Fruit fly (Drosophila melanogaster) whole organism, embryonic: ENCODE results near the gene CG7789.

Source experiments
- Adf1 ChIP-seq: fragments of 200-800 bp; sonication (Bioruptor generic); IDR thresholded peaks from 2 replicates; pipeline ENCODE4 v1.3.6; 2022; ENCODE audit warnings: missing biosample characterization, missing genetic modification characterization
- Bteb2 ChIP-seq: fragments of 200-800 bp; sonication (Bioruptor generic); optimal IDR thresholded peaks from 2 replicates; lab custom pipeline; 2016; ENCODE audit warnings: missing biosample characterization, missing genetic modification characterization
- CG10147 ChIP-seq: fragments of 200-800 bp; sonication (Bioruptor generic); optimal IDR thresholded peaks from 2 replicates; lab custom pipeline; 2019; ENCODE audit warnings: missing biosample characterization, mild to moderate bottlenecking, missing genetic modification characterization, moderate library complexity
- CG10209 ChIP-seq: fragments of 200-800 bp; sonication (Bioruptor generic); optimal IDR thresholded peaks from 3 replicates; lab custom pipeline; 2017; ENCODE audit warnings: missing biosample characterization, mild to moderate bottlenecking, missing genetic modification characterization, missing genetic modification reagents
- CG10267 ChIP-seq: fragments of 200-800 bp; sonication (Bioruptor generic); optimal IDR thresholded peaks from 2 replicates; lab custom pipeline; 2018; ENCODE audit warnings: missing biosample characterization, mild to moderate bottlenecking, missing genetic modification characterization, moderate library complexity
- CG12659 ChIP-seq: fragments of 200-800 bp; sonication (Bioruptor generic); optimal IDR thresholded peaks from 3 replicates; lab custom pipeline; 2017; ENCODE audit warnings: mild to moderate bottlenecking, missing biosample characterization, missing genetic modification reagents, missing genetic modification characterization
- CG1529 ChIP-seq: fragments of 200-800 bp; sonication (Bioruptor generic); optimal IDR thresholded peaks from 3 replicates; lab custom pipeline; 2018; ENCODE audit warnings: missing biosample characterization, missing genetic modification characterization
- CG16813 ChIP-seq: fragments of 200-800 bp; sonication (Bioruptor generic); IDR thresholded peaks from 3 replicates; pipeline ENCODE4 v1.3.6; 2022; ENCODE audit warnings: missing biosample characterization, missing genetic modification characterization; ENCODE audit not compliant: partially characterized antibody
- CG17359 ChIP-seq: fragments of 200-800 bp; sonication (Bioruptor generic); optimal IDR thresholded peaks from 3 replicates; lab custom pipeline; 2018; ENCODE audit warnings: missing biosample characterization, mild to moderate bottlenecking, missing genetic modification characterization, moderate library complexity
- CG31224 ChIP-seq: fragments of 200-800 bp; sonication (Bioruptor generic); IDR thresholded peaks from 2 replicates; pipeline ENCODE4 v1.3.6; 2022; ENCODE audit warnings: missing biosample characterization, missing genetic modification characterization
- CG32532 ChIP-seq: fragments of 200-800 bp; sonication (Bioruptor generic); IDR thresholded peaks from 2 replicates; pipeline ENCODE4 v1.3.6; 2022; ENCODE audit warnings: missing biosample characterization, missing genetic modification characterization
- CG6813 ChIP-seq: fragments of 200-800 bp; sonication (Bioruptor generic); optimal IDR thresholded peaks from 2 replicates; lab custom pipeline; 2017; ENCODE audit warnings: missing biosample characterization, missing genetic modification characterization, mild to moderate bottlenecking, moderate library complexity, missing genetic modification reagents
- CG8924 ChIP-seq: fragments of 200-800 bp; optimal IDR thresholded peaks from 3 replicates; lab custom pipeline; 2019; ENCODE audit warnings: missing biosample characterization, mild to moderate bottlenecking, missing genetic modification characterization, moderate library complexity
- CG9876 ChIP-seq: fragments of 200-800 bp; sonication (Bioruptor generic); optimal IDR thresholded peaks from 2 replicates; lab custom pipeline; 2016; ENCODE audit warnings: missing biosample characterization, missing genetic modification characterization
- CoRest ChIP-seq: fragments of 200-800 bp; sonication (Bioruptor generic); optimal IDR thresholded peaks from 3 replicates; lab custom pipeline; 2018; ENCODE audit warnings: missing biosample characterization, mild to moderate bottlenecking, missing genetic modification characterization, moderate library complexity
- D19B ChIP-seq: fragments of 200-800 bp; sonication (Bioruptor generic); optimal IDR thresholded peaks from 2 replicates; lab custom pipeline; 2017; ENCODE audit warnings: missing biosample characterization, mild to moderate bottlenecking, missing genetic modification characterization
- Dll ChIP-seq: fragments of 200-800 bp; sonication (Bioruptor generic); IDR thresholded peaks from 4 replicates; pipeline ENCODE4 v1.3.6; 2022; ENCODE audit warnings: missing biosample characterization, missing genetic modification characterization; ENCODE audit not compliant: partially characterized antibody
- Dp ChIP-seq: fragments of 200-800 bp; sonication (Bioruptor generic); optimal IDR thresholded peaks from 2 replicates; lab custom pipeline; 2018; ENCODE audit warnings: missing biosample characterization, mild to moderate bottlenecking, missing genetic modification characterization, moderate library complexity
- Gsc ChIP-seq: fragments of 200-800 bp; sonication (Bioruptor generic); IDR thresholded peaks from 2 replicates; pipeline ENCODE4 v1.3.6; 2022; ENCODE audit warnings: missing biosample characterization, missing genetic modification characterization
- Gug ChIP-seq: fragments of 200-800 bp; sonication (Bioruptor generic); IDR thresholded peaks from 4 replicates; pipeline ENCODE4 v1.3.6; 2022; ENCODE audit warnings: missing biosample characterization, missing genetic modification characterization
- H15 ChIP-seq: fragments of 200-800 bp; sonication (Bioruptor generic); IDR thresholded peaks from 3 replicates; pipeline ENCODE4 v1.3.6; 2022; ENCODE audit warnings: missing biosample characterization, missing genetic modification characterization
- HLHmδ ChIP-seq: fragments of 200-800 bp; sonication (Bioruptor generic); optimal IDR thresholded peaks from 2 replicates; lab custom pipeline; 2018; ENCODE audit warnings: missing biosample characterization, mild to moderate bottlenecking, missing genetic modification characterization, moderate library complexity
- HmgD ChIP-seq: fragments of 200-800 bp; sonication (Bioruptor generic); optimal IDR thresholded peaks from 3 replicates; lab custom pipeline; 2016; ENCODE audit warnings: missing biosample characterization, missing genetic modification characterization
- Hr78 ChIP-seq, 2 experiments: fragments of 200-800 bp in 1 of 2; fragments of >200 bp in 1 of 2; sonication (Bioruptor generic) in 1 of 2; optimal IDR thresholded peaks; 2 replicates each; lab custom pipeline; 2017 to 2019; ENCODE audit warnings: missing biosample characterization in 2 of 2, missing genetic modification characterization in 2 of 2, mild to moderate bottlenecking in 1 of 2, moderate library complexity in 1 of 2
- Max ChIP-seq: fragments of 200-800 bp; sonication (Bioruptor generic); optimal IDR thresholded peaks from 2 replicates; lab custom pipeline; 2016; ENCODE audit warnings: missing biosample characterization, mild to moderate bottlenecking, missing genetic modification characterization
- Mes4 ChIP-seq: fragments of 200-800 bp; sonication (Bioruptor generic); optimal IDR thresholded peaks from 2 replicates; lab custom pipeline; 2016; ENCODE audit warnings: missing biosample characterization, missing genetic modification characterization
- Mrtf ChIP-seq: fragments of 200-800 bp; sonication (Bioruptor generic); IDR thresholded peaks from 3 replicates; pipeline ENCODE4 v1.3.6; 2022; ENCODE audit warnings: missing biosample characterization, missing genetic modification characterization
- NFAT ChIP-seq: fragments of 200-800 bp; sonication (Bioruptor generic); IDR thresholded peaks from 2 replicates; pipeline ENCODE4 v1.3.6; 2022; ENCODE audit warnings: missing biosample characterization, missing genetic modification characterization
- Nf-YC ChIP-seq: fragments of 200-800 bp; optimal IDR thresholded peaks from 3 replicates; lab custom pipeline; 2019; ENCODE audit warnings: missing biosample characterization, mild to moderate bottlenecking, missing genetic modification characterization, moderate library complexity
- PHDP ChIP-seq: fragments of 200-800 bp; sonication (Bioruptor generic); optimal IDR thresholded peaks from 3 replicates; lab custom pipeline; 2018; ENCODE audit warnings: missing biosample characterization, mild to moderate bottlenecking, missing genetic modification characterization, moderate library complexity
- Ravus ChIP-seq: fragments of 200-800 bp; sonication (Bioruptor generic); IDR thresholded peaks from 2 replicates; pipeline ENCODE4 v1.3.6; 2022; ENCODE audit warnings: missing biosample characterization, missing genetic modification characterization
- Usf ChIP-seq: fragments of 200-800 bp; sonication (Bioruptor generic); optimal IDR thresholded peaks from 2 replicates; lab custom pipeline; 2017; ENCODE audit warnings: missing genotype, missing biosample characterization, missing genetic modification characterization
- abd-A ChIP-seq: fragments of 200-800 bp; sonication (Bioruptor generic); optimal IDR thresholded peaks from 3 replicates; lab custom pipeline; 2019; ENCODE audit warnings: missing biosample characterization, mild to moderate bottlenecking, missing genetic modification characterization, moderate library complexity
- amos ChIP-seq: fragments of 200-800 bp; sonication (Bioruptor generic); IDR thresholded peaks from 2 replicates; pipeline ENCODE4 v1.3.6; 2022; ENCODE audit warnings: missing biosample characterization, missing genetic modification characterization; ENCODE audit not compliant: partially characterized antibody
- chif ChIP-seq, 2 experiments: fragments of 200-800 bp; sonication (Bioruptor generic); optimal IDR thresholded peaks; 3 replicates each; lab custom pipeline; 2016; ENCODE audit warnings: missing biosample characterization in 2 of 2, missing genetic modification characterization in 2 of 2
- chm ChIP-seq: fragments of 200-800 bp; sonication (Bioruptor generic); IDR thresholded peaks from 2 replicates; pipeline ENCODE4 v1.3.6; 2022; ENCODE audit warnings: missing biosample characterization, missing genetic modification characterization
- crc ChIP-seq: fragments of 200-800 bp; sonication (Bioruptor generic); optimal IDR thresholded peaks from 2 replicates; lab custom pipeline; 2016; ENCODE audit warnings: missing biosample characterization, missing genetic modification characterization
- cwo ChIP-seq: fragments of 200-800 bp; sonication (Bioruptor generic); optimal IDR thresholded peaks from 3 replicates; lab custom pipeline; 2017; ENCODE audit warnings: missing biosample characterization, missing genetic modification characterization, mild to moderate bottlenecking, moderate library complexity, missing genetic modification reagents
- disco-r ChIP-seq: fragments of 200-800 bp; sonication (Bioruptor generic); optimal IDR thresholded peaks from 2 replicates; lab custom pipeline; 2016; ENCODE audit warnings: missing biosample characterization, missing genetic modification characterization
- h ChIP-seq: fragments of >200 bp; optimal IDR thresholded peaks from 2 replicates; lab custom pipeline; 2017
- ken ChIP-seq: fragments of 200-800 bp; sonication (Bioruptor generic); IDR thresholded peaks from 3 replicates; pipeline ENCODE4 v1.3.6; 2022; ENCODE audit warnings: missing biosample characterization, missing genetic modification characterization
- kni ChIP-seq: fragments of 200-800 bp; sonication (Bioruptor generic); optimal IDR thresholded peaks from 3 replicates; lab custom pipeline; 2017; ENCODE audit warnings: mild to moderate bottlenecking, missing biosample characterization, missing genetic modification reagents, missing genetic modification characterization
- mam ChIP-seq: fragments of 200-800 bp; sonication (Bioruptor generic); optimal IDR thresholded peaks from 3 replicates; lab custom pipeline; 2016; ENCODE audit warnings: missing biosample characterization, missing genetic modification characterization
- nau ChIP-seq: fragments of 200-800 bp; sonication (Bioruptor generic); optimal IDR thresholded peaks from 3 replicates; lab custom pipeline; 2017; ENCODE audit warnings: missing biosample characterization, mild to moderate bottlenecking, missing genetic modification characterization, missing genetic modification reagents
- oc ChIP-seq: fragments of 200-800 bp; sonication (Bioruptor generic); optimal IDR thresholded peaks from 2 replicates; lab custom pipeline; 2018; ENCODE audit warnings: missing biosample characterization, mild to moderate bottlenecking, missing genetic modification characterization, moderate library complexity
- odd ChIP-seq: fragments of 200-800 bp; sonication (Bioruptor generic); optimal IDR thresholded peaks from 2 replicates; lab custom pipeline; 2017; ENCODE audit warnings: missing biosample characterization, mild to moderate bottlenecking, missing genetic modification characterization
- otp ChIP-seq: fragments of 200-800 bp; sonication (Bioruptor generic); IDR thresholded peaks from 3 replicates; pipeline ENCODE4, ENCODE4 v1.3.6; 2022; ENCODE audit warnings: missing biosample characterization, missing genetic modification characterization
- pb ChIP-seq: fragments of 200-800 bp; sonication (Bioruptor generic); optimal IDR thresholded peaks from 3 replicates; lab custom pipeline; 2016; ENCODE audit warnings: missing biosample characterization, missing genetic modification characterization
- salm ChIP-seq: fragments of 200-800 bp; sonication (Bioruptor generic); optimal IDR thresholded peaks from 2 replicates; lab custom pipeline; 2018; ENCODE audit warnings: missing biosample characterization, mild to moderate bottlenecking, missing genetic modification characterization
- seq ChIP-seq: fragments of 200-800 bp; sonication (Bioruptor generic); IDR thresholded peaks from 2 replicates; pipeline ENCODE4 v1.3.6; 2022; ENCODE audit warnings: missing biosample characterization, missing genetic modification characterization
- zen2 ChIP-seq: fragments of 200-800 bp; sonication (Bioruptor generic); IDR thresholded peaks from 3 replicates; pipeline ENCODE4 v1.3.6; 2022; ENCODE audit warnings: missing biosample characterization, missing genetic modification characterization; ENCODE audit not compliant: partially characterized antibody

CG7789 gene

dm6 chr3R:29771645-29772089 lies 31.3 kb upstream of the CG7789 start (continued):
- TF ChIP-seq Dll (GFP tag; lab: Robert Waterston, UW) = no peak
- TF ChIP-seq CG6813 (GFP tag; lab: Kevin White, UChicago) = peak; percentile 53
- no peak for TF ChIP-seq chif (GFP tag; optimal IDR thresholded peaks at IDR 0.05; lab: Kevin White, UChicago)
- no peak for TF ChIP-seq CG8924 (tag; lab: Kevin White, UChicago)
- TF ChIP-seq CG32532 = no peak
- TF ChIP-seq Max (GFP tag; lab: Kevin White, UChicago) = no peak
- TF ChIP-seq nau = no peak
- TF ChIP-seq Hr78 (GFP tag; optimal IDR thresholded peaks at IDR 0.05; lab: Kevin White, UChicago) = no peak
- TF ChIP-seq Gug (GFP tag; lab: Robert Waterston, UW) = no peak
- no peak for TF ChIP-seq crc (GFP tag; lab: Kevin White, UChicago)
- TF ChIP-seq zen2 (GFP tag; lab: Robert Waterston, UW) = peak; percentile 91; the same call in 2 of the 3 replicates
- TF ChIP-seq CG12659 = no peak
- TF ChIP-seq Mrtf (GFP tag; lab: Robert Waterston, UW) = no peak
- peak; percentile 9; the same call in 1 of the 3 replicates for TF ChIP-seq otp
- no peak for TF ChIP-seq CG10267 (tag; lab: Kevin White, UChicago)
- TF ChIP-seq CG31224 (GFP tag; lab: Robert Waterston, UW) = no peak
- no peak for TF ChIP-seq CG1529 (GFP tag; lab: Kevin White, UChicago)
- peak; percentile 32; the same call in 1 of the 2 replicates for TF ChIP-seq Adf1 (GFP tag; lab: Robert Waterston, UW)
- no peak for TF ChIP-seq Bteb2 (GFP tag; lab: Kevin White, UChicago)
- TF ChIP-seq oc (tag; lab: Kevin White, UChicago) = peak; percentile 70
- peak; percentile 23; the same call in 1 of the 3 replicates for TF ChIP-seq ken (GFP tag; lab: Robert Waterston, UW)
- TF ChIP-seq disco-r (GFP tag; lab: Kevin White, UChicago) = peak; percentile 44
- peak; percentile 21 for TF ChIP-seq cwo (GFP tag; lab: Kevin White, UChicago)
- no peak for TF ChIP-seq h
- peak; percentile 76 for TF ChIP-seq kni (GFP tag; lab: Kevin White, UChicago)
- TF ChIP-seq Usf = no peak
- TF ChIP-seq abd-A (tag; lab: Kevin White, UChicago) = peak; percentile 92
- TF ChIP-seq CG17359 = no peak
- TF ChIP-seq HLHmδ (GFP tag; lab: Kevin White, UChicago) = peak; percentile 59
- TF ChIP-seq chm (GFP tag; lab: Robert Waterston, UW) = peak; percentile 51; the same call in 1 of the 2 replicates
- TF ChIP-seq CG16813 (GFP tag; lab: Robert Waterston, UW) = no peak
- TF ChIP-seq CG10147 = no peak
- no peak for TF ChIP-seq mam (GFP tag; lab: Kevin White, UChicago)
- TF ChIP-seq Gsc = no peak
- peak; percentile 69; the same call in 1 of the 2 replicates for TF ChIP-seq amos (GFP tag; lab: Robert Waterston, UW)
- TF ChIP-seq pb (GFP tag; lab: Kevin White, UChicago) = no peak
- TF ChIP-seq Mes4 (GFP tag; lab: Kevin White, UChicago) = no peak
- TF ChIP-seq odd (GFP tag; lab: Kevin White, UChicago) = peak; percentile 11
- TF ChIP-seq Ravus (GFP tag; lab: Robert Waterston, UW) = no peak
- TF ChIP-seq salm (tag; lab: Kevin White, UChicago) = peak; percentile 16
- no peak for TF ChIP-seq D19B (GFP tag; lab: Kevin White, UChicago)
- no peak for TF ChIP-seq CG10209
- no peak for TF ChIP-seq CoRest (tag; lab: Kevin White, UChicago)
- no peak for TF ChIP-seq seq (GFP tag; lab: Robert Waterston, UW)
- TF ChIP-seq Nf-YC = peak; percentile 6
- TF ChIP-seq CG9876 (GFP tag; lab: Kevin White, UChicago) = no peak
- peak; percentile 8 for TF ChIP-seq PHDP (tag; lab: Kevin White, UChicago)
- no peak for TF ChIP-seq HmgD
- TF ChIP-seq H15 (GFP tag; lab: Robert Waterston, UW) = no peak
- no peak for TF ChIP-seq NFAT (GFP tag; lab: Robert Waterston, UW)
- TF ChIP-seq Dp = peak; percentile 57
